Fruit fly (Drosophila melanogaster) whole organism, embryonic: Measurements from ENCODE around the gene Scm.

ENCODE experiments used
- Aef1 ChIP-seq: fragments of 200-800 bp; sonication (Bioruptor generic); IDR thresholded peaks from 3 replicates; pipeline ENCODE4 v1.3.6; 2022; ENCODE audit warnings: missing biosample characterization, missing genetic modification characterization
- BtbVII ChIP-seq: fragments of 200-800 bp; sonication (Bioruptor generic); optimal IDR thresholded peaks from 3 replicates; lab custom pipeline; 2017; ENCODE audit warnings: missing biosample characterization, mild to moderate bottlenecking, missing genetic modification characterization
- CG10366 ChIP-seq: fragments of 200-800 bp; sonication (Bioruptor generic); IDR thresholded peaks from 2 replicates; pipeline ENCODE4 v1.3.6; 2022; ENCODE audit warnings: missing biosample characterization, missing genetic modification characterization
- CG12299 ChIP-seq: fragments of 200-800 bp; sonication (Bioruptor generic); optimal IDR thresholded peaks from 2 replicates; lab custom pipeline; 2018; ENCODE audit warnings: missing biosample characterization, mild to moderate bottlenecking, missing genetic modification characterization
- CG13296 ChIP-seq: fragments of 200-800 bp; sonication (Bioruptor generic); optimal IDR thresholded peaks from 3 replicates; lab custom pipeline; 2018; ENCODE audit warnings: missing biosample characterization, mild to moderate bottlenecking, missing genetic modification characterization
- CG13624 ChIP-seq: fragments of 200-800 bp; sonication (Bioruptor generic); optimal IDR thresholded peaks from 2 replicates; lab custom pipeline; 2016; ENCODE audit warnings: missing biosample characterization, missing genetic modification characterization
- CG14014 ChIP-seq: fragments of 200-800 bp; sonication (Bioruptor generic); IDR thresholded peaks from 2 replicates; pipeline ENCODE4 v1.3.6; 2022; ENCODE audit warnings: missing biosample characterization, missing genetic modification characterization
- CG1603 ChIP-seq: fragments of 200-800 bp; sonication (Bioruptor generic); optimal IDR thresholded peaks from 2 replicates; lab custom pipeline; 2019; ENCODE audit warnings: missing biosample characterization, mild to moderate bottlenecking, missing genetic modification characterization, moderate library complexity
- CG1647 ChIP-seq: fragments of 200-800 bp; sonication (Bioruptor generic); optimal IDR thresholded peaks from 3 replicates; lab custom pipeline; 2016; ENCODE audit warnings: missing biosample characterization, missing genetic modification characterization
- CG16815 ChIP-seq: fragments of 200-800 bp; sonication (Bioruptor generic); optimal IDR thresholded peaks from 3 replicates; lab custom pipeline; 2017; ENCODE audit warnings: missing biosample characterization, mild to moderate bottlenecking, missing genetic modification characterization
- CG17912 ChIP-seq: fragments of 200-800 bp; sonication (Bioruptor generic); optimal IDR thresholded peaks from 2 replicates; lab custom pipeline; 2018; ENCODE audit warnings: missing biosample characterization, mild to moderate bottlenecking, missing genetic modification characterization
- CG18011 ChIP-seq: fragments of 200-800 bp; sonication (Bioruptor generic); optimal IDR thresholded peaks from 2 replicates; lab custom pipeline; 2017; ENCODE audit warnings: missing biosample characterization, missing genetic modification characterization, mild to moderate bottlenecking, moderate library complexity, missing genotype
- CG2116 ChIP-seq: fragments of 200-800 bp; sonication (Bioruptor generic); optimal IDR thresholded peaks from 3 replicates; lab custom pipeline; 2018; ENCODE audit warnings: missing biosample characterization, mild to moderate bottlenecking, missing genetic modification characterization
- CG3065 ChIP-seq: fragments of 200-800 bp; sonication (Bioruptor generic); optimal IDR thresholded peaks from 2 replicates; lab custom pipeline; 2016; ENCODE audit warnings: missing biosample characterization, missing genetic modification characterization
- CG31365 ChIP-seq: fragments of 200-800 bp; sonication (Bioruptor generic); optimal IDR thresholded peaks from 2 replicates; lab custom pipeline; 2018; ENCODE audit warnings: missing biosample characterization, mild to moderate bottlenecking, missing genetic modification characterization
- CG34422 ChIP-seq: fragments of 200-800 bp; sonication (Bioruptor generic); IDR thresholded peaks from 3 replicates; pipeline ENCODE4 v1.3.6; 2022; ENCODE audit warnings: missing biosample characterization, missing genetic modification characterization
- CG4328 ChIP-seq: fragments of 200-800 bp; sonication (Bioruptor generic); optimal IDR thresholded peaks from 3 replicates; lab custom pipeline; 2017; ENCODE audit warnings: missing biosample characterization, missing genetic modification reagents, missing genetic modification characterization
- CG4360 ChIP-seq: fragments of 200-800 bp; sonication (Bioruptor generic); IDR thresholded peaks from 2 replicates; pipeline ENCODE4 v1.3.6; 2022; ENCODE audit warnings: missing biosample characterization, missing genetic modification characterization
- CG6854 ChIP-seq: fragments of 200-800 bp; sonication (Bioruptor generic); optimal IDR thresholded peaks from 3 replicates; lab custom pipeline; 2017; ENCODE audit warnings: missing biosample characterization, mild to moderate bottlenecking, missing genetic modification characterization
- CG7987 ChIP-seq: fragments of 200-800 bp; sonication (Bioruptor generic); optimal IDR thresholded peaks from 2 replicates; lab custom pipeline; 2018; ENCODE audit warnings: missing biosample characterization, mild to moderate bottlenecking, missing genetic modification characterization, moderate library complexity
- CG8290 ChIP-seq, 3 experiments: fragments of 200-800 bp; sonication (Bioruptor generic); optimal IDR thresholded peaks; 2 replicates each; lab custom pipeline; 2016 to 2019; ENCODE audit warnings: missing biosample characterization in 3 of 3, missing genetic modification characterization in 3 of 3, mild to moderate bottlenecking in 2 of 3, moderate library complexity in 1 of 3
- CHES-1-like ChIP-seq: fragments of 200-800 bp; sonication (Bioruptor generic); optimal IDR thresholded peaks from 2 replicates; lab custom pipeline; 2016; ENCODE audit warnings: missing biosample characterization, missing genetic modification characterization
- CTCF ChIP-seq: fragments of 200-800 bp; sonication (Bioruptor generic); optimal IDR thresholded peaks from 2 replicates; lab custom pipeline; 2017; ENCODE audit warnings: missing biosample characterization, mild to moderate bottlenecking, missing genetic modification characterization, moderate library complexity
- Camta ChIP-seq: fragments of 200-800 bp; sonication (Bioruptor generic); optimal IDR thresholded peaks from 2 replicates; lab custom pipeline; 2016; ENCODE audit warnings: missing biosample characterization, missing genetic modification characterization
- CrebB ChIP-seq: fragments of 200-800 bp; sonication (Bioruptor generic); optimal IDR thresholded peaks from 3 replicates; lab custom pipeline; 2018; ENCODE audit warnings: missing biosample characterization, mild to moderate bottlenecking, missing genetic modification characterization
- Deaf1 ChIP-seq: fragments of 200-800 bp; optimal IDR thresholded peaks from 3 replicates; lab custom pipeline; 2019; ENCODE audit warnings: missing biosample characterization, mild to moderate bottlenecking, missing genetic modification characterization, moderate library complexity
- Elba2 ChIP-seq: fragments of 200-800 bp; sonication (Bioruptor generic); optimal IDR thresholded peaks from 3 replicates; lab custom pipeline; 2016; ENCODE audit warnings: missing biosample characterization, missing genetic modification characterization
- Fer2 ChIP-seq: fragments of 200-800 bp; sonication (Bioruptor generic); optimal IDR thresholded peaks from 2 replicates; lab custom pipeline; 2018; ENCODE audit warnings: missing biosample characterization, mild to moderate bottlenecking, missing genetic modification characterization, moderate library complexity
- HLH54F ChIP-seq: fragments of 200-800 bp; sonication (Bioruptor generic); optimal IDR thresholded peaks from 3 replicates; lab custom pipeline; 2016; ENCODE audit warnings: missing biosample characterization, missing genetic modification characterization
- Med ChIP-seq: fragments of 200-800 bp; sonication (Bioruptor generic); peaks from one replicate; lab custom pipeline; 2016; ENCODE audit warnings: missing biosample characterization, missing genetic modification characterization, mild to moderate bottlenecking, inconsistent platforms, moderate library complexity
- Poxn ChIP-seq: fragments of 200-800 bp; sonication (Bioruptor generic); IDR thresholded peaks from 2 replicates; pipeline ENCODE4 v1.3.6; 2022; ENCODE audit warnings: missing biosample characterization, missing genetic modification characterization
- Sin3A ChIP-seq: fragments of >200 bp; optimal IDR thresholded peaks from 2 replicates; lab custom pipeline; 2018
- Usf ChIP-seq: fragments of 200-800 bp; sonication (Bioruptor generic); optimal IDR thresholded peaks from 2 replicates; lab custom pipeline; 2017; ENCODE audit warnings: missing genotype, missing biosample characterization, missing genetic modification characterization
- Vsx1 ChIP-seq: fragments of 200-800 bp; sonication (Bioruptor generic); optimal IDR thresholded peaks from 2 replicates; lab custom pipeline; 2017; ENCODE audit warnings: missing biosample characterization, mild to moderate bottlenecking, missing genetic modification characterization, missing genetic modification reagents
- ap ChIP-seq: fragments of 200-800 bp; sonication (Bioruptor generic); IDR thresholded peaks from 2 replicates; pipeline ENCODE4 v1.3.6; 2022; ENCODE audit warnings: missing biosample characterization, missing genetic modification characterization
- chif ChIP-seq, 2 experiments: fragments of 200-800 bp; sonication (Bioruptor generic); optimal IDR thresholded peaks; 3 replicates each; lab custom pipeline; 2016; ENCODE audit warnings: missing biosample characterization in 2 of 2, missing genetic modification characterization in 2 of 2
- crp ChIP-seq, 2 experiments: fragments of 200-800 bp; sonication (Bioruptor generic); optimal IDR thresholded peaks; 2 replicates in 1 of 2; 3 replicates in 1 of 2; lab custom pipeline; 2017; ENCODE audit warnings: missing biosample characterization in 2 of 2, missing genetic modification characterization in 2 of 2, mild to moderate bottlenecking in 1 of 2, moderate library complexity in 1 of 2
- en ChIP-seq: fragments of 200-800 bp; sonication (Bioruptor generic); optimal IDR thresholded peaks from 2 replicates; lab custom pipeline; 2016; ENCODE audit warnings: missing biosample characterization, missing genetic modification characterization
- eyg ChIP-seq: fragments of 200-800 bp; sonication (Bioruptor generic); optimal IDR thresholded peaks from 3 replicates; lab custom pipeline; 2016; ENCODE audit warnings: missing biosample characterization, missing genetic modification characterization
- gt ChIP-seq: fragments of 200-800 bp; sonication (Bioruptor generic); IDR thresholded peaks from 2 replicates; pipeline ENCODE4 v1.3.6; 2022; ENCODE audit warnings: missing biosample characterization, missing genetic modification characterization
- kah ChIP-seq: fragments of 200-800 bp; sonication (Bioruptor generic); optimal IDR thresholded peaks from 2 replicates; lab custom pipeline; 2018; ENCODE audit warnings: missing biosample characterization, mild to moderate bottlenecking, missing genetic modification characterization
- pros ChIP-seq: fragments of 200-800 bp; sonication (Bioruptor generic); optimal IDR thresholded peaks from 3 replicates; lab custom pipeline; 2019; ENCODE audit warnings: missing biosample characterization, mild to moderate bottlenecking, missing genetic modification characterization, moderate library complexity
- seq ChIP-seq: fragments of 200-800 bp; sonication (Bioruptor generic); IDR thresholded peaks from 2 replicates; pipeline ENCODE4 v1.3.6; 2022; ENCODE audit warnings: missing biosample characterization, missing genetic modification characterization
- sqz ChIP-seq: fragments of 200-800 bp; sonication (Bioruptor generic); optimal IDR thresholded peaks from 3 replicates; lab custom pipeline; 2018; ENCODE audit warnings: missing biosample characterization, mild to moderate bottlenecking, missing genetic modification characterization
- stwl ChIP-seq: fragments of 200-800 bp; sonication (Bioruptor generic); optimal IDR thresholded peaks from 3 replicates; lab custom pipeline; 2018; ENCODE audit warnings: missing biosample characterization, mild to moderate bottlenecking, missing genetic modification characterization, moderate library complexity
- trh ChIP-seq: fragments of 200-800 bp; sonication (Bioruptor generic); optimal IDR thresholded peaks from 2 replicates; lab custom pipeline; 2016; ENCODE audit warnings: missing biosample characterization, missing genetic modification characterization
- unc-4 ChIP-seq: fragments of 200-800 bp; sonication (Bioruptor generic); IDR thresholded peaks from 2 replicates; pipeline ENCODE4 v1.3.6; 2022; ENCODE audit warnings: missing biosample characterization, missing genetic modification characterization; ENCODE audit not compliant: partially characterized antibody
- unpg ChIP-seq: fragments of 200-800 bp; sonication (Bioruptor generic); optimal IDR thresholded peaks from 3 replicates; lab custom pipeline; 2018; ENCODE audit warnings: missing biosample characterization, mild to moderate bottlenecking, missing genetic modification characterization, moderate library complexity
- vfl ChIP-seq: fragments of 200-800 bp; sonication (Bioruptor generic); optimal IDR thresholded peaks from 2 replicates; lab custom pipeline; 2016; ENCODE audit warnings: missing biosample characterization, missing genetic modification characterization
- wdn ChIP-seq: fragments of 200-800 bp; sonication (Bioruptor generic); IDR thresholded peaks from 2 replicates; pipeline ENCODE4 v1.3.6; 2022; ENCODE audit warnings: missing biosample characterization, missing genetic modification characterization
- wek ChIP-seq: fragments of 200-800 bp; sonication (Bioruptor generic); optimal IDR thresholded peaks from 3 replicates; lab custom pipeline; 2018; ENCODE audit warnings: missing biosample characterization, mild to moderate bottlenecking, missing genetic modification characterization, moderate library complexity
- zf30C ChIP-seq: fragments of 200-800 bp; sonication (Bioruptor generic); optimal IDR thresholded peaks from 3 replicates; lab custom pipeline; 2018; ENCODE audit warnings: missing biosample characterization, mild to moderate bottlenecking, missing genetic modification characterization

The Scm gene

dm6 chr3R:9630633-9631095 is 6.7 kb downstream of the Scm start, which contains the start of gene Calr (continued):
- TF ChIP-seq Elba2: no peak
- TF ChIP-seq CG13624 (GFP tag; lab: Kevin White, UChicago): peak; percentile 22
- TF ChIP-seq CG8290 (GFP tag; optimal IDR thresholded peaks at IDR 0.05; lab: Kevin White, UChicago): peak; percentile 13
- TF ChIP-seq CG8290 (tag; optimal IDR thresholded peaks at IDR 0.05; lab: Kevin White, UChicago): peak in 1 of 2 experiments; percentile 81
- no peak for TF ChIP-seq ap (GFP tag; lab: Robert Waterston, UW)
- no peak for TF ChIP-seq CG12299
- TF ChIP-seq crp (GFP tag; optimal IDR thresholded peaks at IDR 0.05; lab: Kevin White, UChicago): no peak
- TF ChIP-seq zf30C (GFP tag; lab: Kevin White, UChicago): peak; percentile 1
- peak; percentile 56 for TF ChIP-seq CG13296 (GFP tag; lab: Kevin White, UChicago)
- TF ChIP-seq Med (GFP tag; lab: Kevin White, UChicago): peak; percentile 95
- TF ChIP-seq CG3065 (GFP tag; lab: Kevin White, UChicago): no peak
- no peak for TF ChIP-seq wdn (GFP tag; lab: Robert Waterston, UW)
- peak; percentile 97 for TF ChIP-seq stwl (tag; lab: Kevin White, UChicago)
- TF ChIP-seq gt (GFP tag; lab: Robert Waterston, UW): no peak
- no peak for TF ChIP-seq CG14014 (GFP tag; lab: Robert Waterston, UW)
- TF ChIP-seq kah: peak; percentile 68
- peak; percentile 41 for TF ChIP-seq CTCF
- no peak for TF ChIP-seq CG16815 (GFP tag; lab: Kevin White, UChicago)
- peak; percentile 31 for TF ChIP-seq CG4328 (GFP tag; lab: Kevin White, UChicago)
- TF ChIP-seq Camta: no peak
- no peak for TF ChIP-seq HLH54F
- TF ChIP-seq Poxn (GFP tag; lab: Robert Waterston, UW): no peak
- peak; percentile 54 for TF ChIP-seq sqz (GFP tag; lab: Kevin White, UChicago)
- no peak for TF ChIP-seq Fer2 (tag; lab: Kevin White, UChicago)
- TF ChIP-seq BtbVII (GFP tag; lab: Kevin White, UChicago): peak; percentile 71
- TF ChIP-seq eyg (GFP tag; lab: Kevin White, UChicago): peak; percentile 49
- TF ChIP-seq pros (GFP tag; lab: Kevin White, UChicago): peak; percentile 53
- TF ChIP-seq en (GFP tag; lab: Kevin White, UChicago): no peak
- TF ChIP-seq unc-4: no peak
- peak in 1 of 2 experiments; percentile 3 for TF ChIP-seq chif (GFP tag; optimal IDR thresholded peaks at IDR 0.05; lab: Kevin White, UChicago)
- TF ChIP-seq CG7987 (GFP tag; lab: Kevin White, UChicago): peak; percentile 63
- peak; percentile 100 for TF ChIP-seq CG2116
- TF ChIP-seq Deaf1 (tag; lab: Kevin White, UChicago): peak; percentile 83
- peak; percentile 11 for TF ChIP-seq Sin3A (lab: Kevin White, UChicago)
- no peak for TF ChIP-seq seq (GFP tag; lab: Robert Waterston, UW)
- peak; percentile 48 for TF ChIP-seq CG1603 (tag; lab: Kevin White, UChicago)
- TF ChIP-seq Aef1 (GFP tag; lab: Robert Waterston, UW): no peak
- TF ChIP-seq CG6854 (GFP tag; lab: Kevin White, UChicago): peak; percentile 43
- TF ChIP-seq vfl (GFP tag; lab: Kevin White, UChicago): no peak
- no peak for TF ChIP-seq CG4360 (GFP tag; lab: Robert Waterston, UW)
- peak; percentile 63 for TF ChIP-seq wek (GFP tag; lab: Kevin White, UChicago)
- TF ChIP-seq CG18011 (GFP tag; lab: Kevin White, UChicago): peak; percentile 9
- no peak for TF ChIP-seq trh (GFP tag; lab: Kevin White, UChicago)
- peak; percentile 43 for TF ChIP-seq CG31365 (tag; lab: Kevin White, UChicago)
- no peak for TF ChIP-seq CG34422 (GFP tag; lab: Robert Waterston, UW)
- TF ChIP-seq CHES-1-like (GFP tag; lab: Kevin White, UChicago): peak; percentile 50
- peak; percentile 41 for TF ChIP-seq CrebB (tag; lab: Kevin White, UChicago)
- TF ChIP-seq Vsx1 (GFP tag; lab: Kevin White, UChicago): peak; percentile 46
- TF ChIP-seq Usf: no peak
- peak; percentile 30 for TF ChIP-seq unpg (GFP tag; lab: Kevin White, UChicago)
- peak; percentile 45 for TF ChIP-seq CG1647 (GFP tag; lab: Kevin White, UChicago)
- peak; percentile 60 for TF ChIP-seq CG17912
- no peak for TF ChIP-seq CG10366 (GFP tag; lab: Robert Waterston, UW)
